Worm (Caenorhabditis elegans): ENCODE measurements around the gene F18C5.9.

- TF ChIP-seq nhr-76 (tag; optimal IDR thresholded peaks at IDR 0.05) = no peak
- no peak for TF ChIP-seq nhr-12 (tag; optimal IDR thresholded peaks at IDR 0.05)
- no peak for TF ChIP-seq snpc-4 (tag; optimal IDR thresholded peaks at IDR 0.05)
- peak; percentile 93 for TF ChIP-seq mep-1 (tag; optimal IDR thresholded peaks at IDR 0.05)
- TF ChIP-seq ztf-11 (tag; optimal IDR thresholded peaks at IDR 0.05) = peak; percentile 67
- no peak for TF ChIP-seq unc-39 (tag; optimal IDR thresholded peaks at IDR 0.05)
- peak; percentile 34 for TF ChIP-seq mab-5 (tag; optimal IDR thresholded peaks at IDR 0.05)
- TF ChIP-seq ces-1 (GFP tag; optimal IDR thresholded peaks at IDR 0.05) = peak; percentile 94
- peak; percentile 88 for TF ChIP-seq lin-13 (tag; optimal IDR thresholded peaks at IDR 0.05)
- TF ChIP-seq drap-1 (GFP tag; optimal IDR thresholded peaks at IDR 0.05) = no peak
- TF ChIP-seq M03D4.4 (tag; optimal IDR thresholded peaks at IDR 0.05) = peak; percentile 63
- TF ChIP-seq nhr-237 (tag; optimal IDR thresholded peaks at IDR 0.05) = peak; percentile 93
- TF ChIP-seq nhr-28 (tag; optimal IDR thresholded peaks at IDR 0.05) = no peak
- TF ChIP-seq lsy-2 (tag; optimal IDR thresholded peaks at IDR 0.05) = peak; percentile 84
Observed at ce11 chrII:6588605-6589292, 21.8 kb downstream of the F18C5.9 start, which contains the start of gene icd-1.
